Worm (Caenorhabditis elegans) whole organism, young adult: ENCODE measurements around the gene spig-10.

Source experiments
- F52B5.7 ChIP-seq: sonication (generic microtip); optimal IDR thresholded peaks from 2 replicates; lab custom pipeline; 2016; ENCODE audit warnings: mild to moderate bottlenecking, missing genetic modification characterization, missing compliant biosample characterization
- F57A8.1 ChIP-seq: fragments of 200-800 bp; sonication (Bioruptor generic); optimal IDR thresholded peaks from 2 replicates; lab custom pipeline; 2018; ENCODE audit warnings: mild to moderate bottlenecking, missing genetic modification characterization, moderate library complexity, missing compliant biosample characterization
- mcd-1 ChIP-seq: fragments of 200-800 bp; sonication (Bioruptor generic); IDR thresholded peaks from 2 replicates; pipeline ENCODE4 v1.3.6; 2022; ENCODE audit warnings: missing genetic modification reagents, missing genetic modification characterization, missing compliant biosample characterization
- nhr-27 ChIP-seq: fragments of 200-800 bp; sonication (Bioruptor generic); optimal IDR thresholded peaks from 2 replicates; lab custom pipeline; 2018; ENCODE audit warnings: mild to moderate bottlenecking, missing genetic modification characterization, moderate library complexity, missing compliant biosample characterization
- snpc-4 ChIP-seq, 5 experiments: fragments of 150-350 bp in 1 of 5; sonication (generic microtip) in 4 of 5; optimal IDR thresholded peaks; 2 replicates each; lab custom pipeline; 2014 to 2018; ENCODE audit warnings: missing genetic modification characterization in 5 of 5, missing biosample characterization in 3 of 5, antibody characterized with exemption in 2 of 5, mild to moderate bottlenecking in 2 of 5, missing compliant biosample characterization in 2 of 5, missing genotype in 2 of 5, moderate library complexity in 2 of 5, missing genetic modification reagents in 1 of 5
- somi-1 ChIP-seq: fragments of 200-800 bp; sonication (Bioruptor generic); optimal IDR thresholded peaks from 2 replicates; lab custom pipeline; 2018; ENCODE audit warnings: mild to moderate bottlenecking, missing genetic modification characterization, missing compliant biosample characterization
- sptf-2 ChIP-seq: fragments of 200-800 bp; sonication (Bioruptor generic); optimal IDR thresholded peaks from 2 replicates; lab custom pipeline; 2018; ENCODE audit warnings: mild to moderate bottlenecking, missing genetic modification characterization, missing compliant biosample characterization

DNA sequence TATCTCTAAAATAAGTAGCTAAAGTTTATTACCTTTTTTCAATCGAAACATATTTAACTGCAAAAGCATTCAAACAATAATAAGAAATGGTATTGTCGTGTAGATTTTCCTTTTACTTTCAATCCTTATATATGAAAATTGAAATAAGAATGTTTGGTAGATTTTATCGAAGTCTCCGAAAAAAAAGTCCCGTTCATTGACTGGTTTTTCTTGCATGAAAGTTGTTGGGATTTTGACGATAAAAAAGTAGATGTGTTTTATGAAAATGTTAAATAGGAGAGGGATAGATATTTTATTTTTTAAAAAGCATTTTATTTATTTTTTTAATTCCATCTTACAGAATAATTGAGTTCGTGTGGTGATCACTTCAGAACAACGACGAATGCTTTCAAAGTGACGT is 9.8 kb downstream of the spig-10 start, which contains the start of gene C33G8.13:
- TF ChIP-seq F57A8.1 (GFP tag; lab: Kevin White, UChicago) (no peak), F52B5.7 (tag; lab: Kevin White, UChicago) (no peak), mcd-1 (no peak), sptf-2 (GFP tag; lab: Kevin White, UChicago) (no peak), snpc-4 (GFP tag; optimal IDR thresholded peaks at IDR 0.05; lab: Kevin White, UChicago) (no peak), snpc-4 (tag; optimal IDR thresholded peaks at IDR 0.05; lab: Kevin White, UChicago) (no peak), nhr-27 (tag; lab: Kevin White, UChicago) (no peak), somi-1 (no peak)
